Fruit fly (Drosophila melanogaster) Kc167 (cell line): Measurements from ENCODE around the gene tj.

Experiments used
- Sin3A ChIP-seq: fragments of >200 bp; optimal IDR thresholded peaks from 2 replicates; lab custom pipeline; 2018; ENCODE audit warnings: missing external identifiers
- insv ChIP-seq: fragments of >200 bp; optimal IDR thresholded peaks from 3 replicates; lab custom pipeline; 2018; ENCODE audit warnings: missing external identifiers
- psq ChIP-seq: fragments of >200 bp; optimal IDR thresholded peaks from 2 replicates; lab custom pipeline; 2017; ENCODE audit warnings: missing external identifiers
- ttk ChIP-seq: sonication (Bioruptor generic); optimal IDR thresholded peaks from 2 replicates; lab custom pipeline; 2017; ENCODE audit warnings: missing external identifiers

- TF ChIP-seq insv: no peak
- TF ChIP-seq psq (lab: Kevin White, UChicago): no peak
- no peak for TF ChIP-seq ttk (lab: Kevin White, UChicago)
- TF ChIP-seq Sin3A (lab: Kevin White, UChicago): no peak
Observed at dm6 chr2L:19416602-19417497, 47.2 kb upstream of the tj start, which contains the start of gene Lectin-galC1.
